Fruit fly (Drosophila melanogaster) whole organism, adult: Measurements from ENCODE around the gene gwl.
A peak's percentile ranks its signal among the peaks of the same experiment; 100 is the strongest.

Source experiments
- CG11617 ChIP-seq: fragments of 200-800 bp; sonication (Bioruptor generic); optimal IDR thresholded peaks from 2 replicates; lab custom pipeline; 2017; ENCODE audit warnings: mild to moderate bottlenecking, missing biosample characterization, missing genetic modification reagents, missing genetic modification characterization
- CG12768 ChIP-seq: fragments of 200-800 bp; sonication (Bioruptor generic); optimal IDR thresholded peaks from 2 replicates; lab custom pipeline; 2017; ENCODE audit warnings: missing biosample characterization, missing genetic modification characterization, mild to moderate bottlenecking, moderate library complexity, missing genetic modification reagents
- CG14711 ChIP-seq: fragments of 200-800 bp; sonication (Bioruptor generic); optimal IDR thresholded peaks from 2 replicates; lab custom pipeline; 2018; ENCODE audit warnings: missing biosample characterization, mild to moderate bottlenecking, missing genetic modification characterization, moderate library complexity
- CG1620 ChIP-seq: fragments of 200-800 bp; sonication (Bioruptor generic); optimal IDR thresholded peaks from 2 replicates; lab custom pipeline; 2016; ENCODE audit warnings: missing biosample characterization, missing genetic modification characterization
- CG33017 ChIP-seq: fragments of 200-800 bp; sonication (Bioruptor generic); optimal IDR thresholded peaks from 2 replicates; lab custom pipeline; 2018; ENCODE audit warnings: missing biosample characterization, mild to moderate bottlenecking, missing genetic modification characterization, moderate library complexity
- CG5204 ChIP-seq: fragments of 200-800 bp; sonication (Bioruptor generic); optimal IDR thresholded peaks from 2 replicates; lab custom pipeline; 2016; ENCODE audit warnings: missing biosample characterization, missing genetic modification characterization
- CG7045 ChIP-seq: fragments of 200-800 bp; sonication (Bioruptor generic); optimal IDR thresholded peaks from 2 replicates; lab custom pipeline; 2017; ENCODE audit warnings: missing biosample characterization, mild to moderate bottlenecking, missing genetic modification characterization
- CG7101 ChIP-seq: fragments of 200-800 bp; sonication (Bioruptor generic); optimal IDR thresholded peaks from 2 replicates; lab custom pipeline; 2018; ENCODE audit warnings: missing biosample characterization, mild to moderate bottlenecking, missing genetic modification characterization, moderate library complexity
- Clk ChIP-seq: fragments of 200-800 bp; sonication (Bioruptor generic); optimal IDR thresholded peaks from 2 replicates; lab custom pipeline; 2017; ENCODE audit warnings: missing biosample characterization, missing genetic modification characterization
- Crg-1 ChIP-seq: fragments of 200-800 bp; sonication (Bioruptor generic); optimal IDR thresholded peaks from 2 replicates; lab custom pipeline; 2016; ENCODE audit warnings: missing biosample characterization, missing genetic modification characterization
- Hr96 ChIP-seq: fragments of 200-800 bp; sonication (Bioruptor generic); optimal IDR thresholded peaks from 2 replicates; lab custom pipeline; 2016; ENCODE audit warnings: missing biosample characterization, missing genetic modification characterization
- Mnt ChIP-seq: fragments of 200-800 bp; sonication (Bioruptor generic); optimal IDR thresholded peaks from 2 replicates; lab custom pipeline; 2016; ENCODE audit warnings: missing biosample characterization, mild to moderate bottlenecking, missing genetic modification characterization
- bab1 ChIP-seq: fragments of 200-800 bp; sonication (Bioruptor generic); optimal IDR thresholded peaks from 3 replicates; lab custom pipeline; 2019; ENCODE audit warnings: missing biosample characterization, mild to moderate bottlenecking, missing genetic modification characterization, moderate library complexity
- cic ChIP-seq: fragments of 200-800 bp; sonication (Bioruptor generic); optimal IDR thresholded peaks from 2 replicates; lab custom pipeline; 2017; ENCODE audit warnings: missing biosample characterization, mild to moderate bottlenecking, missing genetic modification characterization, moderate library complexity
- cnc ChIP-seq, 2 experiments: fragments of >200 bp; optimal IDR thresholded peaks; 2 replicates each; lab custom pipeline; 2017
- kay ChIP-seq: fragments of 200-800 bp; sonication (Bioruptor generic); peaks from one replicate; lab custom pipeline; 2016; ENCODE audit warnings: missing biosample characterization, missing genetic modification characterization, borderline replicate concordance
- ovo ChIP-seq: fragments of 200-800 bp; sonication (Bioruptor generic); optimal IDR thresholded peaks from 2 replicates; lab custom pipeline; 2016; ENCODE audit warnings: missing biosample characterization, missing genetic modification characterization
- pad ChIP-seq: fragments of 200-800 bp; sonication (Bioruptor generic); optimal IDR thresholded peaks from 3 replicates; lab custom pipeline; 2017; ENCODE audit warnings: missing biosample characterization, missing genetic modification characterization, mild to moderate bottlenecking, moderate library complexity, missing genetic modification reagents
- tj ChIP-seq: fragments of 200-800 bp; sonication (Bioruptor generic); optimal IDR thresholded peaks from 3 replicates; lab custom pipeline; 2017; ENCODE audit warnings: missing biosample characterization, mild to moderate bottlenecking, missing genetic modification characterization, moderate library complexity
- toe ChIP-seq: fragments of 200-800 bp; sonication (Bioruptor generic); optimal IDR thresholded peaks from 2 replicates; lab custom pipeline; 2016; ENCODE audit warnings: missing biosample characterization, missing genetic modification characterization

gwl gene

dm6 chr3R:18748087-18748486, 1.9 kb downstream of the gwl start:
- TF ChIP-seq kay (GFP tag; lab: Kevin White, UChicago) = no peak
- no peak for TF ChIP-seq cnc (optimal IDR thresholded peaks at IDR 0.05; lab: Kevin White, UChicago)
- TF ChIP-seq Hr96 (GFP tag; lab: Kevin White, UChicago) = no peak
- TF ChIP-seq Crg-1 (GFP tag; lab: Kevin White, UChicago) = no peak
- no peak for TF ChIP-seq CG7101 (tag; lab: Kevin White, UChicago)
- TF ChIP-seq pad = no peak
- TF ChIP-seq bab1 = no peak
- TF ChIP-seq CG14711 = no peak
- no peak for TF ChIP-seq CG12768 (GFP tag; lab: Kevin White, UChicago)
- TF ChIP-seq cic (GFP tag; lab: Kevin White, UChicago) = no peak
- TF ChIP-seq ovo (GFP tag; lab: Kevin White, UChicago) = no peak

dm6 chr3R:18749786-18750185, 3.6 kb downstream of the gwl start:
- no peak for TF ChIP-seq CG12768 (GFP tag; lab: Kevin White, UChicago)
- no peak for TF ChIP-seq tj (GFP tag; lab: Kevin White, UChicago)

- TF ChIP-seq CG11617 (GFP tag; lab: Kevin White, UChicago) (peak; percentile 70), CG7045 (GFP tag; lab: Kevin White, UChicago) (peak; percentile 71), CG33017 (tag; lab: Kevin White, UChicago) (peak; percentile 61), toe (GFP tag; lab: Kevin White, UChicago) (peak; percentile 87), Clk (GFP tag; lab: Kevin White, UChicago) (peak; percentile 16), CG1620 (GFP tag; lab: Kevin White, UChicago) (peak; percentile 80), Crg-1 (GFP tag; lab: Kevin White, UChicago) (peak; percentile 76), CG5204 (peak; percentile 78), CG14711 (peak; percentile 64), CG12768 (GFP tag; lab: Kevin White, UChicago) (peak; percentile 47), CG7101 (tag; lab: Kevin White, UChicago) (peak; percentile 65), kay (GFP tag; lab: Kevin White, UChicago) (no peak), ovo (GFP tag; lab: Kevin White, UChicago) (peak; percentile 26), Hr96 (GFP tag; lab: Kevin White, UChicago) (peak; percentile 75), cic (GFP tag; lab: Kevin White, UChicago) (peak; percentile 17), pad (peak; percentile 45), Mnt (GFP tag; lab: Kevin White, UChicago) (peak; percentile 66), bab1 (peak; percentile 78), cnc (optimal IDR thresholded peaks at IDR 0.05; lab: Kevin White, UChicago) (no peak), tj (GFP tag; lab: Kevin White, UChicago) (peak; percentile 59)
Measured at dm6 chr3R:18758548-18759257, 12.5 kb downstream of the gwl start, which contains the start of gene Epg5. TSS of gene Epg5 (minus strand) at chr3R:18758873.

dm6 chr3R:18783191-18783590, 37.0 kb downstream of the gwl start:
- no peak for TF ChIP-seq cic (GFP tag; lab: Kevin White, UChicago)

- TF ChIP-seq toe (GFP tag; lab: Kevin White, UChicago) (no peak), cnc (optimal IDR thresholded peaks at IDR 0.05; lab: Kevin White, UChicago) (no peak), CG12768 (GFP tag; lab: Kevin White, UChicago) (peak; percentile 16), bab1 (no peak), tj (GFP tag; lab: Kevin White, UChicago) (no peak), CG5204 (no peak), CG11617 (GFP tag; lab: Kevin White, UChicago) (no peak), pad (peak; percentile 7), CG33017 (tag; lab: Kevin White, UChicago) (no peak), Crg-1 (GFP tag; lab: Kevin White, UChicago) (peak; percentile 43), Clk (GFP tag; lab: Kevin White, UChicago) (no peak), CG1620 (GFP tag; lab: Kevin White, UChicago) (peak; percentile 22), CG7101 (tag; lab: Kevin White, UChicago) (peak; percentile 67), Mnt (GFP tag; lab: Kevin White, UChicago) (no peak), kay (GFP tag; lab: Kevin White, UChicago) (no peak), CG7045 (GFP tag; lab: Kevin White, UChicago) (peak; percentile 0), cic (GFP tag; lab: Kevin White, UChicago) (no peak), ovo (GFP tag; lab: Kevin White, UChicago) (peak; percentile 35), Hr96 (GFP tag; lab: Kevin White, UChicago) (no peak), CG14711 (peak; percentile 30)
Measured at dm6 chr3R:18785741-18786140, 39.6 kb downstream of the gwl start.

dm6 chr3R:18787237-18787636, 41.1 kb downstream of the gwl start:
- TF ChIP-seq bab1 (no peak), CG14711 (no peak), ovo (GFP tag; lab: Kevin White, UChicago) (no peak), CG7101 (tag; lab: Kevin White, UChicago) (no peak), CG11617 (GFP tag; lab: Kevin White, UChicago) (no peak), toe (GFP tag; lab: Kevin White, UChicago) (no peak), Mnt (GFP tag; lab: Kevin White, UChicago) (no peak)
